Worm (Caenorhabditis elegans): ENCODE results near the gene sfxn-1.1.

Gene sfxn-1.1

DNA sequence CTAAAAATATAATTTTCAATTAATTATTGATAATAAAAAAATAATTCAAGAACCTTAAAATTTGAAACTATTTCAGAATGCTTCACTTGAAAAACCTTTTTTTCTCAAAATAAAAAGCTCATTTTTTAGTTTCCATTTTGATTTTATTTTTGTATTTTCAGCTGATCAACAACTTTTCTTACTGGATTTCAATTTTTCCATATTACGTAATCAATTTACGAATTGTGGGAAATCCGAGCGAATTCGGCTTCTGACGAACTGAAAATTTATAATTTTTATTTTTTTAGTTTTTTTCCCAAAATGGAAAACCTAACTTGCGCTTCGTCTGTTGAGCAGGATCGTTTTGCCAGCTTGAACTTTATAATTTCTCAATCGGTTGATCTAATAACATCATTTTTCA is 18.7 kb upstream of the sfxn-1.1 start, which contains the start of gene sra-8:
TSS of gene sra-8 (plus strand) at position 301 of the 400 bp plus-strand sequence.
- TF ChIP-seq W03F9.2 (tag; optimal IDR thresholded peaks at IDR 0.05) (no peak), him-1 (tag; optimal IDR thresholded peaks at IDR 0.05) (no peak), dao-5 (tag; optimal IDR thresholded peaks at IDR 0.05) (no peak)

DNA sequence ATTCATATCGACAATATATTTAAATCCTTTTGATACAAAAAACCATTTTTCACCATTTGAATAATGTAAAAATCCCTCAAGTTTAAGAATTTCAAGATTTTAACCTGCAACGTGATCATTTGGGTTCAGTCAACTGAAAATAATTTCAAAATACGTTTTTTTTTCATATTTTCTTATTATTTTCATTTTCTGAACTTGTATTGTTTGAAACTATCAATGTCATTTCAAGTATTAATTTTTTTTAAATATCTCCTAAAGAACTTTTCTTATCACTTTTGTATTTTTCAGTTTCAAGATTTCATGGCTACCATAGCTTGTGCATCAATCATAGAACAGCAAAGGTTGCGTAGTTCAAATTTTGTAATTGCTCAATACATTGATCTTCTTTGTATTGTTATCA is 13.3 kb upstream of the sfxn-1.1 start, which contains the start of gene sra-9:
TSS of gene sra-9 (plus strand) at position 301 of the 400 bp plus-strand sequence.
- TF ChIP-seq him-1 (tag; optimal IDR thresholded peaks at IDR 0.05), result no peak
- no peak for TF ChIP-seq W03F9.2 (tag; optimal IDR thresholded peaks at IDR 0.05)
- no peak for TF ChIP-seq dao-5 (tag; optimal IDR thresholded peaks at IDR 0.05)

DNA sequence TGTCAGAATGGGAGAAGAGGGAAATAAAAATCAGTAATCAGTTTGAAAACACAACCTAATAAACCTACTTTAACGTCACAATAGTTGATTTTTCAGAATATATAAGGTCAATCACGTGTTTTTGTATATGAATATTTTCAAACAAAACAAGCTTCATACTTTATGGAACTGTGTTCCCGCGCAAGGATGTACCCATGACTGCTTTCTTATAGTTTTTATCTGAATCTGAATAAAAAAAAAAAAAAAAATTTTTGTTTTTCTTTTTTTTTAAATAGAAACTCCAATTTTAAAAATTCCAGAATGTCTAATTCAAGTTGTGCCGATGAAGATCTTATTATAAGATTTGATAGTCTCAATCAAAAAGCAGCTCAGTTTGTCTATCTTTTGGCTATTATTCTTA is 9.8 kb upstream of the sfxn-1.1 start, which contains the start of gene sra-2:
TSS of gene sra-2 (plus strand) at position 301 of the 400 bp plus-strand sequence.
- no peak for TF ChIP-seq him-1 (tag; optimal IDR thresholded peaks at IDR 0.05)
- TF ChIP-seq dao-5 (tag; optimal IDR thresholded peaks at IDR 0.05), result no peak
- no peak for TF ChIP-seq W03F9.2 (tag; optimal IDR thresholded peaks at IDR 0.05)

DNA sequence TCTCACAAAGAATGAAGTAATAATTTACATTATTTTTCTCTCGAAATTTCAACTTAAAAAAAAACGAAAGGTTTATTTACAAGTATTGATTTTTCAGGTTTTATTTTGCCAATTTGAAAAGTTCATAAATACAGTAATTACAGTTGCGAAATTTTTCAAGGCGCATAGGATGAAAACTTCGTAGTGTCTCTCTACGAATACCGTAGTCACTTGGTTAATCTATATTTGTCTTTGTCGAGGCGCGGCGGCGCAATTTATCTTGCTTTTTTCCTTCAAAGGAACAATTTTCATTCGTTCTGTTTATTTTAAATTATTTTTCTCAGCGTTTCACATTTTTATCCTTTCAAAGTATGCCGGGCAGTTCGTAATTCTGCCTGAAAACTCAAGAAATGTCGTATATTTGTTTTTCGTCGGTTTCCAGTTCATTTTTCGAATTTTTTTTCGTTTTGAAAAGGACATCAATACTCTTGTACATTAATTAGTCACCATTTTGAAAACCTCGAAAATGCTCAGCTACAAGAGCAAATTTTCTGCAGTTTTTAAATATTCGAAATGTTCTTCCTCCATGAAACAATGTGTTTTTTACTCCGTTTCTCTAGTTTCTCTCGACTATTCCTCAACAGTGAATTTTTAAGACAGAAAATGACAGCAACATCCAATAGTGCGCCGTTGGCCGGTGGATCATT is 5.0 kb upstream of the sfxn-1.1 start, which contains the start of gene mex-6:
TSS of gene mex-6 (plus strand) at position 636 of the 686 bp plus-strand sequence.
- TF ChIP-seq W03F9.2 (tag; optimal IDR thresholded peaks at IDR 0.05) (no peak), him-1 (tag; optimal IDR thresholded peaks at IDR 0.05) (no peak), dao-5 (tag; optimal IDR thresholded peaks at IDR 0.05) (no peak)

DNA sequence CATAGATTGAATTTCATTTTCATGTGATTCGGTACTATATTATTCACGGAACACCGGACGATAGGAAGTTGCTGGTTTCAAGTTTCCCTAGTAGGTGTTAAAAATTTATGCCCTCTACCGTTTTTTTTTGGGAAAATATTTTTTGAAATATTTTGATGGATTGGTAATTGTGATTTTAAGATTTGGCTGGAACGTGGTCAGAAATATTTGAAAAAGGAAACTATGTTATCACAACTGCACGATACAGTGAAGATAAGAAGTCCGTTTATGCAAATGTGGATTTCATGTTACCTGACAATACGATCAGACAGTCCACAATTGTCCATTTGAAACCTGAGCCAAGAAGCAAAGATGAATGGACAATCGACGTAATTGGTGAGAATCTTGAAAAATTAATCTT is 4.3 kb upstream of the sfxn-1.1 start, which contains the start of gene AH6.17:
TSS of gene AH6.17 (plus strand) at position 185 of the 400 bp plus-strand sequence.
- TF ChIP-seq dao-5 (tag; optimal IDR thresholded peaks at IDR 0.05) (no peak), W03F9.2 (tag; optimal IDR thresholded peaks at IDR 0.05) (no peak), him-1 (tag; optimal IDR thresholded peaks at IDR 0.05) (no peak)

DNA sequence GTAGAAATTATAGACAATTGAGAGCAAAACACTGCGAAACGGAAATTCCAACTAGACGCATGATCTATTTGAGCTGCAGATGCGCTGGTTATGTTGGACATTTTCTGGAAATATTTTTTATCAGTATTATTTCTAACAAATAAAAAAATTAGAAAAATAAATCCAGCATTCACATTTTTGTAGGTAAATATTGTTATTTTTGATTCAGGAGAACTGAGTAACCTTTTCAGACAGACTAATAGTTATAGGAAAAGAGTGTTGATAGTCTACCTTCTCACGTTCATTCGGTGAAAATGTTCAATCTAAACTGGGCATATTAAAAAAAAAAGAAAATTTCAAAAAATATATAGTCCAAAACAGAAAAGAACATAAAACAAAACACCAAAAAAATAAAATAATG is 2.9 kb upstream of the sfxn-1.1 start, which contains the start of gene sra-1:
TSS of gene sra-1 (minus strand) at position 101 of the 400 bp plus-strand sequence.
- TF ChIP-seq him-1 (tag; optimal IDR thresholded peaks at IDR 0.05) (no peak), dao-5 (tag; optimal IDR thresholded peaks at IDR 0.05) (no peak), W03F9.2 (tag; optimal IDR thresholded peaks at IDR 0.05) (no peak)

DNA sequence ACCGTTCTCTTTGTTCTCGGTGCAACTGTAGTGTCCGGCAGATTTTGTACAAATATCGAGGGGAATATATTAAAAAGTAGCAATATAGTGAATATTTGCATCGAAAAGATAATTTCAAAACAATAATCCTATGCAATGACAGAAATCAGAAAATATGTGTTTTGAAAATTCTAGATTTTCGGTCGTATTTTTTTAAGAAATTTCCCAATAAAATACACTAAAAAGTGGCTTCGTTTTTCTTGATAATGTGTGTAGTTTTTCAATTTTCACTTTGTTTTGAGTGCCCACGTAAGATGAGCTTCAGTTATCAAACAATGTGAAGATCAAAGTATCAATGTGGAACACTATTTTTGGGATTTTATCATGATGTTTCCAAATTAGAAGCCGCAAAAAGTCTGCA is 1.8 kb downstream of the sfxn-1.1 start, which contains the start of gene gcy-1:
TSS of gene gcy-1 (minus strand) at position 101 of the 400 bp plus-strand sequence.
- TF ChIP-seq him-1 (tag; optimal IDR thresholded peaks at IDR 0.05) (no peak), W03F9.2 (tag; optimal IDR thresholded peaks at IDR 0.05) (no peak), dao-5 (tag; optimal IDR thresholded peaks at IDR 0.05) (no peak)

DNA sequence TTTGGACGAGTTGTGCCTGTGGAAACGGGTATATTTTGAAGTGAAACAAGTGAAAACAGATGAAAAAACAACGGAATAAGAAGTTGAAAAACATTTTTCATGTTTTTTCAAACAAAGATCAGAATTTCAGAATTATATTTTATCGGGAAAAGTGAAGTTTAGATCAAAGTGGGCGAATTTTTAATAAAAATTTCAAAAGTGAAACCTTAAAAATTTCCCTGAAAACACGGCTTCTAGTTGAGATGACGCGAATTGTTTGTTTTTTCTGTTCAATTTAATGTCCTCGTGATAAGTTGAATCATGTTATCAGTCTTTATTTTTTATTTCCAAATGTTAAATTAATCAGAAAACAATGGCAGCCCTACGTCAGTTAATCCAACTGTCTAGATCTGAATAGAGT is 11.5 kb downstream of the sfxn-1.1 start, which contains the start of gene gcy-3:
TSS of gene gcy-3 (minus strand) at position 101 of the 400 bp plus-strand sequence.
- TF ChIP-seq W03F9.2 (tag; optimal IDR thresholded peaks at IDR 0.05), result no peak
- no peak for TF ChIP-seq him-1 (tag; optimal IDR thresholded peaks at IDR 0.05)
- TF ChIP-seq dao-5 (tag; optimal IDR thresholded peaks at IDR 0.05), result no peak

DNA sequence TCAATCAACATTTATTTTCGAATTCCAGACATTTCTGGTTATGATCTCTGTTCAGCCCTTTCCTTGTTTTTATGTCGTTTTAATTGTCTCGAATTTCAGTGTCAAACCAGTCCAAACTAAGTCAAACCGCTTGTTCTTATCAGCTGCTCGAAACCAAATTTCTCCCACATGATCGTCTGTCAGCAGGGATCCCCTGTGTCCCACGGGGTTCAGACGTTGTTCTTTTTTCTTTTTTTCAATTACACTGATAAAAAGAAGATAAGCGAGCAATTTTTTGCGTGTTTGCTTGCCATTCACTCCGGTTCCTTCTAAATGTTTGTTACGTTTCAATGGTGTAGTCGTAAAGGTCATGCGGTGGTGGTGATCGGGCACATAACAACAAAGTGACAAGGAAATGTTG is 16.7 kb downstream of the sfxn-1.1 start:
- TF ChIP-seq him-1 (tag; optimal IDR thresholded peaks at IDR 0.05), result no peak
- no peak for TF ChIP-seq W03F9.2 (tag; optimal IDR thresholded peaks at IDR 0.05)
- TF ChIP-seq dao-5 (tag; optimal IDR thresholded peaks at IDR 0.05), result no peak

DNA sequence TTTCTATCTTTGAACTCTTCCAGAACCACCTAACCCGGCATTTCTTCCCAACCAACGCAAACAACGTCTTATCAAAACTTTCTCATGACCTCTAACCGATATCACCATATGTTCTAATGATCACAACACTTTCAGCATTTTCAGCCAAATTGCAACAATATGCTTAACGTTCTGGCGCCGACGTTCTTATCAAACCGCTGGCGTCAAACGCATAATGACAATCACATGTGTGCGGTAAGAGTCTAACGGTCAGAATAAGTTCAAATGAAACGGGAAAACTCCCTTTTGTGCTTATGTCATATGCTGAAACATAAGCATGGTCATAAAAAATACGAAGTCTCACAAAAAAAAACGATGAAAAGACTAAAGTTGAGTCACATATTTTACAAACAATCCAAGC is 17.8 kb downstream of the sfxn-1.1 start:
- no peak for TF ChIP-seq dao-5 (tag; optimal IDR thresholded peaks at IDR 0.05)
- no peak for TF ChIP-seq W03F9.2 (tag; optimal IDR thresholded peaks at IDR 0.05)
- no peak for TF ChIP-seq him-1 (tag; optimal IDR thresholded peaks at IDR 0.05)

DNA sequence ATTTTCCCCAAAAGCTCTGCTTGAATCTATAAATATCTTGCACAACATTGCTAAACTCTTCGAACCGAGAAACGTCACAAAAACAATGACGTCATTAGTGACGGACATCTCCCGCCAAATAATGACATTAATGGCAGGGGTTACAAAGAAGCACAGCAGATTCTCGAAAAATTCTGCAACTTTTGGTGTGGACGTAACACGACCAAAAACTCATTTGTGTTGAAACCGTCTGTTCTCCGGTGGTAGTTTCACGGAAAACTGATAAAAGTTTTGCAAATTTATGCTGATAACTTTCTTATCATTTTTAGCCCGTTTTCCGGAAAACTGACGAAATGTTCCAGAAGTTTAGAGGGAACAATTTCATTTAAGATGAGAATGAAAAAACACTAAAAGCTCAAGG is 20.1 kb downstream of the sfxn-1.1 start:
- TF ChIP-seq him-1 (tag; optimal IDR thresholded peaks at IDR 0.05), result no peak
- TF ChIP-seq dao-5 (tag; optimal IDR thresholded peaks at IDR 0.05), result no peak
- TF ChIP-seq W03F9.2 (tag; optimal IDR thresholded peaks at IDR 0.05), result no peak

DNA sequence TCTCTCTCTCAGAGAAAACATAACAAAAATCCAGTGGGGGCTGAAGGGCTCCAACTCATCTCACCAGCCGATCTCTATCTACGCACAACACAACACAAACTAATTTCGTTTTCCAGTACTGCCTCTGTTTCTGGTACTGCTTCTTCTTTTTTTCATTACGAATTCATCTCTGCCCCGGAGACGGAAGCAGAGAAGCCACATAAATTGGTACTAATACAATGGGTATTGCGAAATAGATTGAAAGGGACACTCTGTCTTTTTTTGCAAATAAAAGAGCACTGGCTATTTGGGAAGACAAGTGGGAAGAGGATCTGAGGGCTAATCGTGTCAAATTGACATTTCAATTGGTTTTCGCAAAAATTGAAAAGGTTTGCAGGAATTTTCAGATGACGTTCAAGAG is 21.4 kb downstream of the sfxn-1.1 start:
- TF ChIP-seq W03F9.2 (tag; optimal IDR thresholded peaks at IDR 0.05) (no peak), him-1 (tag; optimal IDR thresholded peaks at IDR 0.05) (no peak), dao-5 (tag; optimal IDR thresholded peaks at IDR 0.05) (no peak)

DNA sequence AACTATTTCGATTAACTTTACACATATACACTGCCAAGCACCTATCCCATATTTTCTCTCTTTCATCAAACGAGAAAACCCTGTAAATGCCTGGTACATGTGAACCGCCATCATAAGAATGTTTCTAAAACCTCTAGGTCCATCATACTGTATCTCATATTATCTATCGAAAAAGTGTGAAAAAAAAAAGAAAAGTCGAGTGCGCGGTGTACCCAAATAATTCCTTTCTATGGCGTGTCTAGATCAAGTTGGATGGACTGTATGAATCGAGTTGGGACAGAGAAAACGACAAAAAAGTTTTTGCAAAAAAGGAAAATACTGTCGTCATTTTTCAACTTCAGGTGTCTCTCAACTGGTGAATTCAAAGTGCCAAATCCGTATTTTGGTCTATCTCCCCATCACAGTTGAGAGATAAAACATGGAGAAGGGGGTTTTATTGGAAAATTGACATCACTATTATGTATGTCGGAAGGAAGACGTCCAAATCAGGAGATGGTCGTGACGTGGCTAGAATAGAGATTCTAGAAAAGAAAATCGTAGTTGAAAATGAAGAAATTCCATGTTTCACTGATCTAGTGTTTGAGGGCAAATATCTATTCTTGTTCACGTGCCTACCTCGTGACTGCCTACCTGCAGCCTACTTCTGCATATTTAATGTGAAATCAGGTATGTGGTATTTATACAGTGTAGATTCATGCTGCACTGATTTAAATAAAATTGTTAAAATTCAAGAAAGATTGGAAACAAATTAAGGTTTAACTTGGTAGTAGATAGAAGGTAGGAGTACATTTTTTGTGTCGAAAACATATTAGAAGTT is 25.2 kb downstream of the sfxn-1.1 start:
- TF ChIP-seq dao-5 (tag; optimal IDR thresholded peaks at IDR 0.05) (no peak), W03F9.2 (tag; optimal IDR thresholded peaks at IDR 0.05) (no peak), him-1 (tag; optimal IDR thresholded peaks at IDR 0.05) (no peak)

DNA sequence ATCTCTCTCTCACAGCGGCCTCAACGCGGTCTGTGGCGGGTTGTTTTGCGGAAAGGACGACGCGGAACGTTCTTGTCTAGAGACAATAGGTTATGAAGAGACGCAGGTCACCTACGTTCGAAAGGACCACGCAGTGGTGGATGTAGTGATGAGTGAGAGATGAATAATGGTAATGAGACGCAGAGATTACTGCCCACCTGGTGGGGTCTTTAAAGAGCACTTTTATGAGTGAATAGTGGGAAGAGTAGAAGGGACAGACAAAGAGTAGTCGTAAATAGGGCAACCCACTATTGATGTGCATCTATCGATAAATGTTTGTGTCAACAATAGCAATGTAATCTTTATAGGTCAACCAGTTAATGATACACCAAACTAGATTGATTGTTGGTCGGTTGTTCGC is 27.6 kb downstream of the sfxn-1.1 start:
- TF ChIP-seq W03F9.2 (tag; optimal IDR thresholded peaks at IDR 0.05), result no peak

All from whole organism, L4/young adult.